Worm (Caenorhabditis elegans): ENCODE data around the gene F29A7.3.

ce11 chrII:2719212-2719611 is 33.9 kb upstream of the F29A7.3 start:
- TF ChIP-seq fos-1 (tag; optimal IDR thresholded peaks at IDR 0.05) = no peak
- no peak for TF ChIP-seq ztf-11 (tag; optimal IDR thresholded peaks at IDR 0.05)
- TF ChIP-seq unc-39 (tag; optimal IDR thresholded peaks at IDR 0.05) = no peak
- no peak for TF ChIP-seq unc-55 (GFP tag; optimal IDR thresholded peaks at IDR 0.05)

Measured in whole organism, L2 larva.